Fruit fly (Drosophila melanogaster): ENCODE results near the gene CG3823.

The CG3823 gene

DNA sequence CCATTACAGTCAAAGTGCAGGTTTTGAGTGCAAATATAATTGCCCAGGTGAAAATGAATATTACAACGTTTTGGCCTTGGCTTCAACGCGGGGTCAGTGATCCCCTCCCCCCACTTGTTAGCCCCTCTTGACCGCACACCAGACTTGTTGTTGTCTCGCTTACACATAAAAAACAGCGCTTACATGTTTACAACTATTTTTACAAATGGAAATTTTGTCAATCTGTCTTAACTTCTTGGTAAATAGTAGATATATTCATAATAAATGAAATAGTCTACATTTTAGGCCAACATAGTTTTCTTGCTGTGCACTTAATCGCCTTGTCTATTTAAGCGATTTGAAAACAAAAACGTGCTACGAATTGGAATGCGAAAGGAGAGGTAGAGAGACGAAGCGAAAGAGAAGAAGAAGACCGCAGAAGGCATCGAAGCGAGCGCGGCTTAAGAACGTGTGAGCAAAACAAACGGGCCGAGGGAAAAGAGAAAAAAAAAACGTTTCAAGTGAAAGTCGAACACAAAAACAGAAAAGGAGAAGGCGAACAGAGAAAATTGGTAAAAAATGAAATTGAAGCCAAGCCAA is 36.3 kb downstream of the CG3823 start (continued):
- peak; percentile 63 for TF ChIP-seq CG9817 (tag; optimal IDR thresholded peaks at IDR 0.05)
- peak; percentile 66 for TF ChIP-seq CG2712 (tag; optimal IDR thresholded peaks at IDR 0.05)
- peak; percentile 62; the same call in 1 of the 2 replicates for TF ChIP-seq ara (GFP tag; IDR thresholded peaks at IDR 0.05)
- no peak for TF ChIP-seq dimm (GFP tag; IDR thresholded peaks at IDR 0.05)
- TF ChIP-seq CG3163 (GFP tag; optimal IDR thresholded peaks at IDR 0.05) = no peak
- no peak for TF ChIP-seq CG7556 (GFP tag; optimal IDR thresholded peaks at IDR 0.05)
- peak; percentile 59; the same call in 2 of the 3 replicates for TF ChIP-seq ase (GFP tag; IDR thresholded peaks at IDR 0.05)
- TF ChIP-seq C15 (GFP tag; IDR thresholded peaks at IDR 0.05) = 0 out of 3 replicates have a peak, but pooled peaks have one; percentile 39
- no peak for TF ChIP-seq onecut (GFP tag; IDR thresholded peaks at IDR 0.05)
- no peak for TF ChIP-seq run (tag; optimal IDR thresholded peaks at IDR 0.05)
- peak; percentile 22 for TF ChIP-seq Spps (tag; optimal IDR thresholded peaks at IDR 0.05)
- peak; percentile 47; the same call in 1 of the 2 replicates for TF ChIP-seq sob (GFP tag; IDR thresholded peaks at IDR 0.05)
- peak; percentile 72 for TF ChIP-seq Awh (GFP tag; IDR thresholded peaks at IDR 0.05)
- TF ChIP-seq Antp (GFP tag; optimal IDR thresholded peaks at IDR 0.05) = peak; percentile 3
- TF ChIP-seq gce (GFP tag; IDR thresholded peaks at IDR 0.05) = peak; percentile 55; the same call in 1 of the 3 replicates
- TF ChIP-seq scrt (GFP tag; optimal IDR thresholded peaks at IDR 0.05) = peak; percentile 54
- TF ChIP-seq CG12104 (GFP tag; optimal IDR thresholded peaks at IDR 0.05) = peak; percentile 41
- peak; percentile 29 for TF ChIP-seq CG1602 (GFP tag; optimal IDR thresholded peaks at IDR 0.05)
- peak; percentile 64 for TF ChIP-seq Ptx1 (GFP tag; IDR thresholded peaks at IDR 0.05)
- no peak for TF ChIP-seq CG12744 (GFP tag; optimal IDR thresholded peaks at IDR 0.05)
- TF ChIP-seq PHDP (tag; optimal IDR thresholded peaks at IDR 0.05) = peak; percentile 50
- 0 out of 2 replicates have a peak, but pooled peaks have one; percentile 8 for TF ChIP-seq MBD-R2 (GFP tag; IDR thresholded peaks at IDR 0.05)
- TF ChIP-seq HHEX (GFP tag; optimal IDR thresholded peaks at IDR 0.05) = no peak
- TF ChIP-seq Fer3 (tag; optimal IDR thresholded peaks at IDR 0.05) = peak; percentile 57
- TF ChIP-seq fd64A (GFP tag; optimal IDR thresholded peaks at IDR 0.05) = peak; percentile 27
- peak; percentile 9 for TF ChIP-seq CG15514 (GFP tag; optimal IDR thresholded peaks at IDR 0.05)
- peak; percentile 73 for TF ChIP-seq zfh1 (GFP tag; IDR thresholded peaks at IDR 0.05)
- no peak for TF ChIP-seq sug (tag; optimal IDR thresholded peaks at IDR 0.05)
- peak; percentile 90 for TF ChIP-seq cwo (GFP tag; optimal IDR thresholded peaks at IDR 0.05)
- no peak for TF ChIP-seq Doc2 (GFP tag; IDR thresholded peaks at IDR 0.05)
- TF ChIP-seq ash1 (GFP tag; optimal IDR thresholded peaks at IDR 0.05) = no peak
- TF ChIP-seq Aef1 (GFP tag; IDR thresholded peaks at IDR 0.05) = peak; percentile 53; the same call in 2 of the 3 replicates
- TF ChIP-seq Neu2 (GFP tag; optimal IDR thresholded peaks at IDR 0.05; ENCODE audit: borderline replicate concordance) = no peak
- peak; percentile 32; the same call in 2 of the 3 replicates for TF ChIP-seq B-H1 (GFP tag; IDR thresholded peaks at IDR 0.05)
- TF ChIP-seq H15 (GFP tag; IDR thresholded peaks at IDR 0.05) = 0 out of 3 replicates have a peak, but pooled peaks have one; percentile 56
- no peak for TF ChIP-seq Lhr (GFP tag; optimal IDR thresholded peaks at IDR 0.05)
- TF ChIP-seq NFAT (GFP tag; IDR thresholded peaks at IDR 0.05) = peak; percentile 50
- peak; percentile 34 for TF ChIP-seq CG1647 (GFP tag; optimal IDR thresholded peaks at IDR 0.05)
- peak; percentile 10; the same call in 1 of the 2 replicates for TF ChIP-seq gt (GFP tag; IDR thresholded peaks at IDR 0.05)
- peak; percentile 43; the same call in 1 of the 2 replicates for TF ChIP-seq CG4360 (GFP tag; IDR thresholded peaks at IDR 0.05)
- TF ChIP-seq CG8478 (optimal IDR thresholded peaks at IDR 0.05) = no peak
- TF ChIP-seq CG8089 (GFP tag; optimal IDR thresholded peaks at IDR 0.05) = no peak
- peak; percentile 54; the same call in 1 of the 3 replicates for TF ChIP-seq CG11456 (GFP tag; IDR thresholded peaks at IDR 0.05)
- peak; percentile 66 for TF ChIP-seq E2f1 (GFP tag; IDR thresholded peaks at IDR 0.05)
- TF ChIP-seq CG12769 (tag; optimal IDR thresholded peaks at IDR 0.05) = peak; percentile 68
- TF ChIP-seq maf-S (GFP tag; optimal IDR thresholded peaks at IDR 0.05) = peak; percentile 17
- TF ChIP-seq Deaf1 (tag; optimal IDR thresholded peaks at IDR 0.05) = peak; percentile 15
- peak; percentile 62 for TF ChIP-seq Nf-YA (GFP tag; IDR thresholded peaks at IDR 0.05)
- TF ChIP-seq CG15011 (GFP tag; optimal IDR thresholded peaks at IDR 0.05) = no peak
- TF ChIP-seq cas (GFP tag; IDR thresholded peaks at IDR 0.05) = no peak
- peak; percentile 47 for TF ChIP-seq CG18599 (GFP tag; optimal IDR thresholded peaks at IDR 0.05)

Data from whole organism, embryonic.